Worm (Caenorhabditis elegans) whole organism, L1 larva: ENCODE data around the gene K12H6.4.
A peak's percentile ranks its signal among the peaks of the same experiment; 100 is the strongest.

Experiments used
- C16A3.4 ChIP-seq: fragments of 150-350 bp; optimal IDR thresholded peaks from 2 replicates; lab custom pipeline; 2014; ENCODE audit warnings: missing biosample characterization, missing genetic modification characterization
- C34B4.2 ChIP-seq: sonication (generic microtip); optimal IDR thresholded peaks from 2 replicates; lab custom pipeline; 2017; ENCODE audit warnings: mild to moderate bottlenecking, missing genetic modification characterization, missing compliant biosample characterization
- aly-2 ChIP-seq: fragments of 150-350 bp; optimal IDR thresholded peaks from 2 replicates; lab custom pipeline; 2014; ENCODE audit warnings: missing biosample characterization, missing genetic modification characterization
- ama-1 ChIP-seq: fragments of 150-350 bp; optimal IDR thresholded peaks from 2 replicates; lab custom pipeline; 2014
- blmp-1 ChIP-seq: fragments of 150-350 bp; optimal IDR thresholded peaks from 2 replicates; lab custom pipeline; 2014; ENCODE audit warnings: missing biosample characterization, missing genetic modification characterization
- ceh-63 ChIP-seq: fragments of 200-800 bp; sonication (Bioruptor generic); optimal IDR thresholded peaks from 2 replicates; lab custom pipeline; 2018; ENCODE audit warnings: mild to moderate bottlenecking, missing genetic modification characterization, missing compliant biosample characterization
- ceh-82 ChIP-seq, 3 experiments: fragments of 150-350 bp in 1 of 3; sonication (generic microtip) in 2 of 3; optimal IDR thresholded peaks; 2 replicates each; lab custom pipeline; 2014 to 2017; ENCODE audit warnings: missing biosample characterization in 3 of 3, missing genetic modification characterization in 3 of 3
- ceh-88 ChIP-seq: fragments of 200-800 bp; sonication (Bioruptor generic); IDR thresholded peaks from 2 replicates; pipeline ENCODE4 v1.3.6; 2022; ENCODE audit warnings: missing genetic modification characterization, missing compliant biosample characterization
- ces-1 ChIP-seq: fragments of 150-350 bp; optimal IDR thresholded peaks from 2 replicates; lab custom pipeline; 2014; ENCODE audit warnings: missing biosample characterization, missing genetic modification reagents, missing genetic modification characterization
- dpl-1 ChIP-seq, 3 experiments: fragments of 150-350 bp in 2 of 3; sonication (generic microtip) in 1 of 3; optimal IDR thresholded peaks; 2 replicates each; lab custom pipeline; 2014 to 2017; ENCODE audit warnings: missing biosample characterization in 3 of 3, missing genetic modification characterization in 3 of 3, missing genetic modification reagents in 3 of 3
- dsc-1 ChIP-seq: sonication (generic microtip); optimal IDR thresholded peaks from 2 replicates; lab custom pipeline; 2016; ENCODE audit warnings: mild to moderate bottlenecking, missing genetic modification characterization, missing compliant biosample characterization
- efl-1 ChIP-seq, 4 experiments: fragments of 150-350 bp; optimal IDR thresholded peaks in 3 of 4; peaks in 1 of 4; 1 replicate in 1 of 4; 2 replicates in 3 of 4; lab custom pipeline; 2014; ENCODE audit warnings: missing biosample characterization in 2 of 4, missing genetic modification characterization in 2 of 4, missing genetic modification reagents in 2 of 4
- efl-3 ChIP-seq: fragments of 200-800 bp; sonication (Bioruptor generic); optimal IDR thresholded peaks from 2 replicates; lab custom pipeline; 2018; ENCODE audit warnings: mild to moderate bottlenecking, missing genetic modification characterization, missing compliant biosample characterization
- egl-13 ChIP-seq: sonication (generic microtip); optimal IDR thresholded peaks from 2 replicates; lab custom pipeline; 2016; ENCODE audit warnings: missing genotype, missing genetic modification reagents, missing genetic modification characterization, missing compliant biosample characterization
- elt-2 ChIP-seq: sonication (generic microtip); optimal IDR thresholded peaks from 2 replicates; lab custom pipeline; 2016; ENCODE audit warnings: missing genetic modification characterization, mild to moderate bottlenecking, inconsistent platforms, missing compliant biosample characterization, missing genetic modification reagents
- elt-3 ChIP-seq, 6 experiments: fragments of 150-350 bp in 1 of 6; sonication (generic microtip); optimal IDR thresholded peaks; 2 replicates each; lab custom pipeline; 2017 to 2018; ENCODE audit warnings: missing biosample characterization in 6 of 6, missing genetic modification characterization in 6 of 6, inconsistent platforms in 1 of 6
- grh-1 ChIP-seq: fragments of 200-800 bp; sonication (Bioruptor generic); IDR thresholded peaks from 2 replicates; pipeline ENCODE4 v1.3.6; 2022; ENCODE audit warnings: missing genetic modification reagents, missing genetic modification characterization, missing compliant biosample characterization
- irx-1 ChIP-seq: sonication (generic microtip); optimal IDR thresholded peaks from 2 replicates; lab custom pipeline; 2016; ENCODE audit warnings: missing genetic modification characterization, missing compliant biosample characterization
- jun-1 ChIP-seq: fragments of 150-350 bp; optimal IDR thresholded peaks from 2 replicates; lab custom pipeline; 2014; ENCODE audit warnings: missing biosample characterization, missing genetic modification reagents, missing genetic modification characterization
- lin-14 ChIP-seq: fragments of 200-800 bp; sonication (Bioruptor generic); optimal IDR thresholded peaks from 2 replicates; lab custom pipeline; 2018; ENCODE audit warnings: mild to moderate bottlenecking, missing genetic modification characterization, moderate library complexity, missing compliant biosample characterization
- lin-15B ChIP-seq: fragments of 150-350 bp; sonication (generic microtip); optimal IDR thresholded peaks from 3 replicates; lab custom pipeline; 2014; ENCODE audit warnings: missing biosample characterization, missing genetic modification characterization
- lin-35 ChIP-seq, 2 experiments: fragments of 150-350 bp; optimal IDR thresholded peaks; 2 replicates each; lab custom pipeline; 2014; ENCODE audit warnings: missing biosample characterization in 2 of 2, missing genetic modification characterization in 2 of 2, missing genetic modification reagents in 2 of 2
- lsy-2 ChIP-seq, 2 experiments: fragments of 150-350 bp; optimal IDR thresholded peaks; 2 replicates each; lab custom pipeline; 2014; ENCODE audit warnings: missing biosample characterization in 2 of 2, missing genetic modification characterization in 2 of 2
- mdl-1 ChIP-seq, 2 experiments: fragments of 150-350 bp; optimal IDR thresholded peaks; 2 replicates each; lab custom pipeline; 2014 to 2017; ENCODE audit warnings: missing biosample characterization in 2 of 2, missing genetic modification characterization in 2 of 2, inconsistent platforms in 1 of 2
- nhr-11 ChIP-seq: fragments of 150-350 bp; optimal IDR thresholded peaks from 2 replicates; lab custom pipeline; 2014; ENCODE audit warnings: missing biosample characterization, missing genetic modification characterization
- nhr-19 ChIP-seq: fragments of 200-800 bp; sonication (Bioruptor generic); conservative IDR thresholded peaks from 2 replicates; pipeline ENCODE4 v1.3.6; 2022; ENCODE audit warnings: missing genetic modification characterization, missing compliant biosample characterization
- nhr-20 ChIP-seq: sonication (generic microtip); optimal IDR thresholded peaks from 2 replicates; lab custom pipeline; 2016; ENCODE audit warnings: mild to moderate bottlenecking, missing genetic modification characterization, missing compliant biosample characterization
- nhr-47 ChIP-seq: sonication (generic microtip); optimal IDR thresholded peaks from 2 replicates; lab custom pipeline; 2016; ENCODE audit warnings: mild to moderate bottlenecking, missing genetic modification characterization, moderate library complexity, missing compliant biosample characterization
- nhr-71 ChIP-seq: sonication (generic microtip); optimal IDR thresholded peaks from 2 replicates; lab custom pipeline; 2016; ENCODE audit warnings: mild to moderate bottlenecking, missing genetic modification characterization, moderate library complexity, missing compliant biosample characterization
- nhr-77 ChIP-seq: fragments of 150-350 bp; optimal IDR thresholded peaks from 2 replicates; lab custom pipeline; 2014; ENCODE audit warnings: missing biosample characterization, missing genetic modification characterization
- nhr-85 ChIP-seq: sonication (generic microtip); peaks from one replicate; lab custom pipeline; 2016; ENCODE audit warnings: missing genetic modification characterization, inconsistent platforms, missing compliant biosample characterization
- nhr-90 ChIP-seq: sonication (generic microtip); optimal IDR thresholded peaks from 2 replicates; lab custom pipeline; 2016; ENCODE audit warnings: mild to moderate bottlenecking, missing genetic modification characterization, missing compliant biosample characterization; ENCODE audit not compliant: poor library complexity
- pqm-1 ChIP-seq: sonication (generic microtip); optimal IDR thresholded peaks from 3 replicates; lab custom pipeline; 2017; ENCODE audit warnings: missing biosample characterization, missing genetic modification characterization
- snu-23 ChIP-seq: sonication (generic microtip); optimal IDR thresholded peaks from 2 replicates; lab custom pipeline; 2016; ENCODE audit warnings: missing genetic modification characterization, missing compliant biosample characterization
- sox-4 ChIP-seq: sonication (generic microtip); optimal IDR thresholded peaks from 2 replicates; lab custom pipeline; 2016; ENCODE audit warnings: missing genetic modification characterization, missing compliant biosample characterization
- sup-37 ChIP-seq: fragments of 200-800 bp; sonication (Bioruptor generic); optimal IDR thresholded peaks from 2 replicates; lab custom pipeline; 2018; ENCODE audit warnings: mild to moderate bottlenecking, missing genetic modification characterization, missing compliant biosample characterization
- swsn-7 ChIP-seq: sonication (generic microtip); optimal IDR thresholded peaks from 2 replicates; lab custom pipeline; 2016; ENCODE audit warnings: missing genetic modification characterization, missing compliant biosample characterization
- tbx-2 ChIP-seq: sonication (generic microtip); optimal IDR thresholded peaks from 2 replicates; lab custom pipeline; 2016; ENCODE audit warnings: missing genetic modification characterization, missing compliant biosample characterization
- unc-86 ChIP-seq: sonication (generic microtip); optimal IDR thresholded peaks from 2 replicates; lab custom pipeline; 2016; ENCODE audit warnings: missing genetic modification characterization, missing compliant biosample characterization
- zag-1 ChIP-seq: fragments of 150-350 bp; optimal IDR thresholded peaks from 2 replicates; lab custom pipeline; 2014; ENCODE audit warnings: missing biosample characterization, missing genetic modification characterization
- ztf-11 ChIP-seq, 2 experiments: sonication (generic microtip); optimal IDR thresholded peaks; 2 replicates each; lab custom pipeline; 2016 to 2017; ENCODE audit warnings: missing genetic modification characterization in 2 of 2, missing biosample characterization in 1 of 2, missing compliant biosample characterization in 1 of 2

Gene K12H6.4

DNA sequence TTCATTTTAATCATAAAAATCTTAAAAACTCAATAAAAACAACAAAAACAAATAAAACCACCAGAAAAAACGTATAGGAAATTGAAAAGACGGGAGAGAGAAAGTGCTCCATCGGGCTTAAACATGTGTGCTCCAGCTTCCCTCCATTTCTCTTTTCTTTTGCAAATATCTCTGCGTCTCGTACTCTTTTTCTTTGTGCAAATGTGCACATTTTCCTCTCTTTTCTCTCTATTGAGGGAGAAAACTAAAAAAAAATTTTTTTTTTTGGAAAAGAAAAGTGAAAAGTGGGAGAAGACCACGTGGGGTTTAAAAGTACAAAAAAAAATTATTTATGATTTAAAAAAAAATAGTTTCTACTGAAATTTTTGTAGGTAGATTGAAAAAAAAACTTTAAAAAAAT, 19.8 kb downstream of the K12H6.4 start:
- peak in 1 of 2 experiments; percentile 32 for TF ChIP-seq mdl-1 (tag; optimal IDR thresholded peaks at IDR 0.05; lab: Kevin White, UChicago)
- TF ChIP-seq lin-14 (GFP tag; lab: Kevin White, UChicago), result peak; percentile 65
- TF ChIP-seq dpl-1 (GFP tag; optimal IDR thresholded peaks at IDR 0.05; lab: Kevin White, UChicago), result peak in 1 of 3 experiments; percentile 13
- TF ChIP-seq efl-1 (optimal IDR thresholded peaks at IDR 0.05; lab: Kevin White, UChicago), result peak; percentile 34 to 51
- no peak for TF ChIP-seq efl-1 (GFP tag; optimal IDR thresholded peaks at IDR 0.05 in 1 of 2; lab: Kevin White, UChicago)
- TF ChIP-seq lsy-2 (tag; optimal IDR thresholded peaks at IDR 0.05; lab: Kevin White, UChicago), result peak in 1 of 2 experiments; percentile 42
- peak; percentile 2 for TF ChIP-seq snu-23 (GFP tag; lab: Kevin White, UChicago)
- TF ChIP-seq zag-1 (tag; lab: Kevin White, UChicago), result no peak
- peak in 1 of 3 experiments; percentile 15 for TF ChIP-seq ceh-82 (tag; optimal IDR thresholded peaks at IDR 0.05; lab: Kevin White, UChicago)
- peak; percentile 46 for TF ChIP-seq nhr-71 (tag; lab: Kevin White, UChicago)
- no peak for TF ChIP-seq ces-1
- TF ChIP-seq nhr-85 (tag; lab: Kevin White, UChicago), result no peak

- peak; percentile 50 for TF ChIP-seq blmp-1 (tag; lab: Kevin White, UChicago)
- TF ChIP-seq nhr-71 (tag; lab: Kevin White, UChicago), result peak; percentile 38
- peak; percentile 40 for TF ChIP-seq nhr-20
- peak; percentile 66 for TF ChIP-seq nhr-85 (tag; lab: Kevin White, UChicago)
- TF ChIP-seq nhr-90, result peak; percentile 31
- TF ChIP-seq unc-86, result no peak
- TF ChIP-seq mdl-1 (tag; optimal IDR thresholded peaks at IDR 0.05; lab: Kevin White, UChicago), result peak in 1 of 2 experiments; percentile 49
- 0 out of 2 replicates have a peak, but pooled peaks have one; percentile 5 for TF ChIP-seq nhr-19 (GFP tag; lab: Robert Waterston, UW)
- TF ChIP-seq elt-2 (tag; lab: Kevin White, UChicago), result peak; percentile 90
- peak in 4 of 6 experiments; percentile 11 to 87 (median 68) for TF ChIP-seq elt-3 (tag; optimal IDR thresholded peaks at IDR 0.05; lab: Kevin White, UChicago)
- no peak for TF ChIP-seq tbx-2 (tag; lab: Kevin White, UChicago)
- peak; percentile 24 for TF ChIP-seq snu-23 (GFP tag; lab: Kevin White, UChicago)
- peak; percentile 48 for TF ChIP-seq lin-14 (GFP tag; lab: Kevin White, UChicago)
- TF ChIP-seq efl-3 (GFP tag; lab: Kevin White, UChicago), result no peak
- TF ChIP-seq lin-35 (GFP tag; optimal IDR thresholded peaks at IDR 0.05; lab: Kevin White, UChicago), result peak in 1 of 2 experiments; percentile 46
- TF ChIP-seq, all 84 proteins: peak for 12
Measured at ce11 chrII:2802804-2803586, 21.1 kb downstream of the K12H6.4 start.

DNA sequence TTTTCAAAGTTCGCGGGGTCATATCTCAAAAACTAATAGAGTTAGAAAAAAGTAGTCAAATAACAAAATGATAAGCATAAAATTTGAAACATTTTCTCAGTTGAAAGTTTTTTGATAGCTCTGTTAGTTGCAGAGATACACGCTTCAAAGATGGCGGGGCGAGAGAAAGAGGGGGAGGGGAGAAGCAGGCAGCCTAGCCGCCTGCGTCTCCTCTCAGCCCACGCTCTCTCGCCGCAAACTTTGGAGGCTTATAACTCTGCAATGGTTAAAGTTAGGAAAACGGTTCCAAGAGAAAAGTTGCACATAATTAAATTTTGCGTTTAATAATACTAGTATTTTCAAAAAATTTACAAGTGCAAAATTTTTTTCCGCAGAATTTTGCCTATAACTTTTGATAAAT, 22.3 kb downstream of the K12H6.4 start:
- TF ChIP-seq nhr-77 (tag; lab: Kevin White, UChicago), result no peak
- no peak for TF ChIP-seq irx-1 (tag; lab: Kevin White, UChicago)
- no peak for TF ChIP-seq jun-1 (tag; lab: Kevin White, UChicago)
- no peak for TF ChIP-seq ceh-63 (GFP tag; lab: Kevin White, UChicago)
- no peak for TF ChIP-seq pqm-1
- no peak for TF ChIP-seq lin-35 (GFP tag; optimal IDR thresholded peaks at IDR 0.05; lab: Kevin White, UChicago)
- TF ChIP-seq sox-4 (tag; lab: Kevin White, UChicago), result no peak
- TF ChIP-seq swsn-7 (tag; lab: Kevin White, UChicago), result no peak
- TF ChIP-seq C34B4.2, result no peak
- TF ChIP-seq elt-2 (tag; lab: Kevin White, UChicago), result no peak
- TF ChIP-seq nhr-47 (tag; lab: Kevin White, UChicago), result no peak
- no peak for TF ChIP-seq lin-15B (tag; lab: Kevin White, UChicago)

ce11 chrII:2800550-2801233, 23.4 kb downstream of the K12H6.4 start, which contains the start of gene nhr-119:
Gene nhr-119, minus strand, starts transcription at chrII:2800600.
- TF ChIP-seq efl-1 (optimal IDR thresholded peaks at IDR 0.05; lab: Kevin White, UChicago), result peak; percentile 61 to 65
- TF ChIP-seq efl-1 (GFP tag; optimal IDR thresholded peaks at IDR 0.05 in 1 of 2; lab: Kevin White, UChicago), result peak; percentile 23 to 95
- TF ChIP-seq aly-2 (tag; lab: Kevin White, UChicago), result no peak
- no peak for TF ChIP-seq dsc-1
- peak; percentile 0 for TF ChIP-seq ama-1 (lab: Kevin White, UChicago)
- TF ChIP-seq nhr-77 (tag; lab: Kevin White, UChicago), result peak; percentile 27
- no peak for TF ChIP-seq ztf-11 (tag; optimal IDR thresholded peaks at IDR 0.05; lab: Kevin White, UChicago)
- TF ChIP-seq tbx-2 (tag; lab: Kevin White, UChicago), result peak; percentile 77
- TF ChIP-seq nhr-19 (GFP tag; lab: Robert Waterston, UW), result peak; percentile 85
- peak; percentile 98 for TF ChIP-seq nhr-85 (tag; lab: Kevin White, UChicago)
- TF ChIP-seq nhr-11 (tag; lab: Kevin White, UChicago), result peak; percentile 86
- TF ChIP-seq grh-1, result peak; percentile 71
- peak; percentile 73 for TF ChIP-seq jun-1 (tag; lab: Kevin White, UChicago)
- TF ChIP-seq egl-13 (tag; lab: Kevin White, UChicago), result no peak
- no peak for TF ChIP-seq sup-37 (GFP tag; lab: Kevin White, UChicago)
- TF ChIP-seq blmp-1 (tag; lab: Kevin White, UChicago), result peak; percentile 69
- peak in 1 of 2 experiments; percentile 71 for TF ChIP-seq mdl-1 (tag; optimal IDR thresholded peaks at IDR 0.05; lab: Kevin White, UChicago)
- TF ChIP-seq ceh-88, result no peak
- peak; percentile 19 for TF ChIP-seq C16A3.4 (tag; lab: Kevin White, UChicago)
